Worm (Caenorhabditis elegans) whole organism, L1 larva: Measurements from ENCODE around the gene Y75B8A.28.

Source experiments
- C04F5.9 ChIP-seq: sonication (generic microtip); optimal IDR thresholded peaks from 2 replicates; lab custom pipeline; 2016; ENCODE audit warnings: missing genetic modification characterization, missing compliant biosample characterization
- C16A3.4 ChIP-seq: fragments of 150-350 bp; optimal IDR thresholded peaks from 2 replicates; lab custom pipeline; 2014; ENCODE audit warnings: missing biosample characterization, missing genetic modification characterization
- F16B12.6 ChIP-seq: fragments of 150-350 bp; optimal IDR thresholded peaks from 2 replicates; lab custom pipeline; 2014; ENCODE audit warnings: missing biosample characterization, missing genetic modification characterization
- aha-1 ChIP-seq: fragments of 150-350 bp; optimal IDR thresholded peaks from 2 replicates; lab custom pipeline; 2014; ENCODE audit warnings: missing biosample characterization, missing genetic modification characterization
- alr-1 ChIP-seq: fragments of 200-800 bp; sonication (Bioruptor generic); optimal IDR thresholded peaks from 2 replicates; lab custom pipeline; 2018; ENCODE audit warnings: borderline replicate concordance, mild to moderate bottlenecking, missing genetic modification characterization, missing compliant biosample characterization
- ceh-8 ChIP-seq: fragments of 200-800 bp; sonication (Bioruptor generic); optimal IDR thresholded peaks from 2 replicates; lab custom pipeline; 2018; ENCODE audit warnings: mild to moderate bottlenecking, missing genetic modification characterization, moderate library complexity, missing compliant biosample characterization
- ceh-82 ChIP-seq, 3 experiments: fragments of 150-350 bp in 1 of 3; sonication (generic microtip) in 2 of 3; optimal IDR thresholded peaks; 2 replicates each; lab custom pipeline; 2014 to 2017; ENCODE audit warnings: missing biosample characterization in 3 of 3, missing genetic modification characterization in 3 of 3
- ceh-88 ChIP-seq: fragments of 200-800 bp; sonication (Bioruptor generic); IDR thresholded peaks from 2 replicates; pipeline ENCODE4 v1.3.6; 2022; ENCODE audit warnings: missing genetic modification characterization, missing compliant biosample characterization
- ceh-90 ChIP-seq: sonication (generic microtip); optimal IDR thresholded peaks from 2 replicates; lab custom pipeline; 2016; ENCODE audit warnings: missing genetic modification characterization, missing compliant biosample characterization
- ces-1 ChIP-seq: fragments of 150-350 bp; optimal IDR thresholded peaks from 2 replicates; lab custom pipeline; 2014; ENCODE audit warnings: missing biosample characterization, missing genetic modification reagents, missing genetic modification characterization
- dpl-1 ChIP-seq, 3 experiments: fragments of 150-350 bp in 2 of 3; sonication (generic microtip) in 1 of 3; optimal IDR thresholded peaks; 2 replicates each; lab custom pipeline; 2014 to 2017; ENCODE audit warnings: missing biosample characterization in 3 of 3, missing genetic modification characterization in 3 of 3, missing genetic modification reagents in 3 of 3
- dsc-1 ChIP-seq: sonication (generic microtip); optimal IDR thresholded peaks from 2 replicates; lab custom pipeline; 2016; ENCODE audit warnings: mild to moderate bottlenecking, missing genetic modification characterization, missing compliant biosample characterization
- egl-13 ChIP-seq: sonication (generic microtip); optimal IDR thresholded peaks from 2 replicates; lab custom pipeline; 2016; ENCODE audit warnings: missing genotype, missing genetic modification reagents, missing genetic modification characterization, missing compliant biosample characterization
- egl-27 ChIP-seq, 2 experiments: fragments of 150-350 bp in 1 of 2; sonication (generic microtip); optimal IDR thresholded peaks; 3 replicates each; lab custom pipeline; 2017 to 2018; ENCODE audit warnings: missing biosample characterization in 2 of 2, missing genetic modification characterization in 2 of 2, missing genetic modification reagents in 2 of 2
- elt-2 ChIP-seq: sonication (generic microtip); optimal IDR thresholded peaks from 2 replicates; lab custom pipeline; 2016; ENCODE audit warnings: missing genetic modification characterization, mild to moderate bottlenecking, inconsistent platforms, missing compliant biosample characterization, missing genetic modification reagents
- elt-3 ChIP-seq, 6 experiments: fragments of 150-350 bp in 1 of 6; sonication (generic microtip); optimal IDR thresholded peaks; 2 replicates each; lab custom pipeline; 2017 to 2018; ENCODE audit warnings: missing biosample characterization in 6 of 6, missing genetic modification characterization in 6 of 6, inconsistent platforms in 1 of 6
- ets-5 ChIP-seq: fragments of 200-800 bp; sonication (Bioruptor generic); IDR thresholded peaks from 2 replicates; pipeline ENCODE4 v1.3.6; 2022; ENCODE audit warnings: missing genetic modification characterization, missing compliant biosample characterization
- fkh-4 ChIP-seq: sonication (generic microtip); optimal IDR thresholded peaks from 2 replicates; lab custom pipeline; 2016; ENCODE audit warnings: missing compliant biosample characterization, missing genetic modification characterization, borderline replicate concordance
- hlh-17 ChIP-seq: fragments of 200-800 bp; sonication (Bioruptor generic); optimal IDR thresholded peaks from 2 replicates; lab custom pipeline; 2018; ENCODE audit warnings: missing genetic modification characterization, mild to moderate bottlenecking, missing compliant biosample characterization, moderate library complexity, borderline replicate concordance
- hpl-2 ChIP-seq: fragments of 150-350 bp; optimal IDR thresholded peaks from 2 replicates; lab custom pipeline; 2014; ENCODE audit warnings: missing biosample characterization, missing genetic modification reagents, missing genetic modification characterization
- irx-1 ChIP-seq: sonication (generic microtip); optimal IDR thresholded peaks from 2 replicates; lab custom pipeline; 2016; ENCODE audit warnings: missing genetic modification characterization, missing compliant biosample characterization
- jun-1 ChIP-seq: fragments of 150-350 bp; optimal IDR thresholded peaks from 2 replicates; lab custom pipeline; 2014; ENCODE audit warnings: missing biosample characterization, missing genetic modification reagents, missing genetic modification characterization
- lin-13 ChIP-seq: fragments of 150-350 bp; optimal IDR thresholded peaks from 2 replicates; lab custom pipeline; 2014; ENCODE audit warnings: missing biosample characterization, missing genetic modification reagents, missing genetic modification characterization
- lin-15B ChIP-seq: fragments of 150-350 bp; sonication (generic microtip); optimal IDR thresholded peaks from 3 replicates; lab custom pipeline; 2014; ENCODE audit warnings: missing biosample characterization, missing genetic modification characterization
- lin-35 ChIP-seq, 2 experiments: fragments of 150-350 bp; optimal IDR thresholded peaks; 2 replicates each; lab custom pipeline; 2014; ENCODE audit warnings: missing biosample characterization in 2 of 2, missing genetic modification characterization in 2 of 2, missing genetic modification reagents in 2 of 2
- lin-39 ChIP-seq: fragments of 150-350 bp; optimal IDR thresholded peaks from 2 replicates; lab custom pipeline; 2014; ENCODE audit warnings: missing biosample characterization, missing genetic modification reagents, missing genetic modification characterization
- lsy-2 ChIP-seq, 2 experiments: fragments of 150-350 bp; optimal IDR thresholded peaks; 2 replicates each; lab custom pipeline; 2014; ENCODE audit warnings: missing biosample characterization in 2 of 2, missing genetic modification characterization in 2 of 2
- mab-9 ChIP-seq: fragments of 200-800 bp; sonication (Bioruptor generic); IDR thresholded peaks from 2 replicates; pipeline ENCODE4 v1.3.6; 2022; ENCODE audit warnings: missing genetic modification reagents, missing genetic modification characterization, missing compliant biosample characterization
- mdl-1 ChIP-seq, 2 experiments: fragments of 150-350 bp; optimal IDR thresholded peaks; 2 replicates each; lab custom pipeline; 2014 to 2017; ENCODE audit warnings: missing biosample characterization in 2 of 2, missing genetic modification characterization in 2 of 2, inconsistent platforms in 1 of 2
- mef-2 ChIP-seq: fragments of 150-350 bp; optimal IDR thresholded peaks from 2 replicates; lab custom pipeline; 2014; ENCODE audit warnings: missing biosample characterization, missing genetic modification characterization
- mep-1 ChIP-seq: fragments of 150-350 bp; optimal IDR thresholded peaks from 2 replicates; lab custom pipeline; 2014; ENCODE audit warnings: missing biosample characterization, missing genetic modification characterization
- nhr-11 ChIP-seq: fragments of 150-350 bp; optimal IDR thresholded peaks from 2 replicates; lab custom pipeline; 2014; ENCODE audit warnings: missing biosample characterization, missing genetic modification characterization
- nhr-20 ChIP-seq: sonication (generic microtip); optimal IDR thresholded peaks from 2 replicates; lab custom pipeline; 2016; ENCODE audit warnings: mild to moderate bottlenecking, missing genetic modification characterization, missing compliant biosample characterization
- nhr-47 ChIP-seq: sonication (generic microtip); optimal IDR thresholded peaks from 2 replicates; lab custom pipeline; 2016; ENCODE audit warnings: mild to moderate bottlenecking, missing genetic modification characterization, moderate library complexity, missing compliant biosample characterization
- nhr-71 ChIP-seq: sonication (generic microtip); optimal IDR thresholded peaks from 2 replicates; lab custom pipeline; 2016; ENCODE audit warnings: mild to moderate bottlenecking, missing genetic modification characterization, moderate library complexity, missing compliant biosample characterization
- nhr-77 ChIP-seq: fragments of 150-350 bp; optimal IDR thresholded peaks from 2 replicates; lab custom pipeline; 2014; ENCODE audit warnings: missing biosample characterization, missing genetic modification characterization
- nhr-84 ChIP-seq: sonication (generic microtip); optimal IDR thresholded peaks from 2 replicates; lab custom pipeline; 2017; ENCODE audit warnings: missing biosample characterization, missing genetic modification characterization
- nhr-85 ChIP-seq: sonication (generic microtip); peaks from one replicate; lab custom pipeline; 2016; ENCODE audit warnings: missing genetic modification characterization, inconsistent platforms, missing compliant biosample characterization
- nhr-90 ChIP-seq: sonication (generic microtip); optimal IDR thresholded peaks from 2 replicates; lab custom pipeline; 2016; ENCODE audit warnings: mild to moderate bottlenecking, missing genetic modification characterization, missing compliant biosample characterization; ENCODE audit not compliant: poor library complexity
- pag-3 ChIP-seq: sonication (generic microtip); optimal IDR thresholded peaks from 2 replicates; lab custom pipeline; 2017; ENCODE audit warnings: missing genetic modification characterization, mild to moderate bottlenecking, missing compliant biosample characterization, antibody characterized with exemption, borderline replicate concordance; ENCODE audit not compliant: insufficient read depth
- pax-3 ChIP-seq: fragments of 200-800 bp; sonication (Bioruptor generic); optimal IDR thresholded peaks from 2 replicates; lab custom pipeline; 2018; ENCODE audit warnings: mild to moderate bottlenecking, missing genetic modification characterization, moderate library complexity, missing compliant biosample characterization
- rnt-1 ChIP-seq: sonication (generic microtip); optimal IDR thresholded peaks from 2 replicates; lab custom pipeline; 2016; ENCODE audit warnings: mild to moderate bottlenecking, missing genetic modification characterization, moderate library complexity, missing compliant biosample characterization
- skn-1 ChIP-seq: fragments of 150-350 bp; optimal IDR thresholded peaks from 2 replicates; lab custom pipeline; 2014; ENCODE audit warnings: missing biosample characterization, missing genetic modification characterization
- snu-23 ChIP-seq: sonication (generic microtip); optimal IDR thresholded peaks from 2 replicates; lab custom pipeline; 2016; ENCODE audit warnings: missing genetic modification characterization, missing compliant biosample characterization
- sox-4 ChIP-seq: sonication (generic microtip); optimal IDR thresholded peaks from 2 replicates; lab custom pipeline; 2016; ENCODE audit warnings: missing genetic modification characterization, missing compliant biosample characterization
- sup-37 ChIP-seq: fragments of 200-800 bp; sonication (Bioruptor generic); optimal IDR thresholded peaks from 2 replicates; lab custom pipeline; 2018; ENCODE audit warnings: mild to moderate bottlenecking, missing genetic modification characterization, missing compliant biosample characterization
- tlp-1 ChIP-seq: fragments of 150-350 bp; optimal IDR thresholded peaks from 2 replicates; lab custom pipeline; 2014; ENCODE audit warnings: missing biosample characterization, missing genetic modification characterization
- unc-130 ChIP-seq: fragments of 150-350 bp; optimal IDR thresholded peaks from 2 replicates; lab custom pipeline; 2017; ENCODE audit warnings: missing biosample characterization, missing genetic modification characterization, inconsistent platforms
- unc-62 ChIP-seq: fragments of 150-350 bp; optimal IDR thresholded peaks from 2 replicates; lab custom pipeline; 2014; ENCODE audit warnings: missing biosample characterization, missing genetic modification reagents, missing genetic modification characterization
- unc-98 ChIP-seq: fragments of 200-800 bp; sonication (Bioruptor generic); IDR thresholded peaks from 2 replicates; pipeline ENCODE4 v1.3.6; 2022; ENCODE audit warnings: missing genetic modification characterization, missing compliant biosample characterization
- ztf-11 ChIP-seq, 2 experiments: sonication (generic microtip); optimal IDR thresholded peaks; 2 replicates each; lab custom pipeline; 2016 to 2017; ENCODE audit warnings: missing genetic modification characterization in 2 of 2, missing biosample characterization in 1 of 2, missing compliant biosample characterization in 1 of 2

The Y75B8A.28 gene

DNA sequence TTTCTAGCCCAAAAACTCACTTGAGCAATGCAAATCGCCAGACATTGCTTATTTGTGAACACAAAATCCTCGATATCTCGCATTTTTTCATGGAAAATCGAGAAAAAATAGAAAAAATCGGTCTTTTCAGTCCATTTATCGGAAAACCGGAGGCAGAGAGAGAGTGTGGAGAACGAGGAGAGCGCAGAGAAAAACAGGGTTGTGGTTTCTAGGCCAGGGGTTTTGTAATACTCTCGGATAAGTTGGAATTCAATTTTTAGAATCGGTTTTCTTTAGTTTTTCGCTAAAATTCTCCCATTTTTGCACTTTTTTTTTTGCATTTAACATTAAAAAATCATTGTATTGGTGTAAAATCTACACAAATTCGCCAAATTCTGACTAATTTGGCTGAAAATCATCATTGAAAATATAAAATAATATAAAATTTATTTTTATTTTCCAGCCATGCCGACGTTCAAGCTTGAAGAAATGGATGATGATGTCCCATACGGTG lies 45.2 kb upstream of the Y75B8A.28 start, which contains the start of the genes Y75B8A.24 and Y75B8A.25:
Gene Y75B8A.24 (minus strand): TSS at position 155 of the 493 bp plus-strand sequence.
Gene Y75B8A.25 (plus strand): TSS at position 443 of the 493 bp plus-strand sequence.
- peak; percentile 21 for TF ChIP-seq C16A3.4 (tag; lab: Kevin White, UChicago)
- TF ChIP-seq irx-1 (tag; lab: Kevin White, UChicago): peak; percentile 96
- TF ChIP-seq mef-2 (tag; lab: Kevin White, UChicago): no peak
- peak; percentile 99 for TF ChIP-seq rnt-1 (tag; lab: Kevin White, UChicago)
- TF ChIP-seq unc-130 (tag; lab: Kevin White, UChicago): no peak
- no peak for TF ChIP-seq alr-1 (tag; lab: Kevin White, UChicago)
- peak; percentile 38; the same call in 1 of the 2 replicates for TF ChIP-seq ceh-88 (GFP tag; lab: Robert Waterston, UW)
- TF ChIP-seq egl-13 (tag; lab: Kevin White, UChicago): peak; percentile 93
- peak; percentile 95 for TF ChIP-seq nhr-85 (tag; lab: Kevin White, UChicago)
- TF ChIP-seq tlp-1 (tag; lab: Kevin White, UChicago): no peak
- TF ChIP-seq nhr-71 (tag; lab: Kevin White, UChicago): peak; percentile 92
- peak; percentile 64 for TF ChIP-seq skn-1 (tag; lab: Kevin White, UChicago)
- peak; percentile 78 for TF ChIP-seq lin-39 (tag; lab: Kevin White, UChicago)
- no peak for TF ChIP-seq egl-27 (tag; optimal IDR thresholded peaks at IDR 0.05; lab: Kevin White, UChicago)
- no peak for TF ChIP-seq hpl-2
- TF ChIP-seq dpl-1 (GFP tag; optimal IDR thresholded peaks at IDR 0.05; lab: Kevin White, UChicago): peak; percentile 76 to 84 (median 83)
- TF ChIP-seq lin-35 (GFP tag; optimal IDR thresholded peaks at IDR 0.05; lab: Kevin White, UChicago): peak; percentile 83 to 84
- TF ChIP-seq F16B12.6: peak; percentile 51
- TF ChIP-seq aha-1 (tag; lab: Kevin White, UChicago): peak; percentile 1
- TF ChIP-seq dsc-1 (tag; lab: Kevin White, UChicago): peak; percentile 92
- TF ChIP-seq mep-1 (tag; lab: Kevin White, UChicago): peak; percentile 87
- TF ChIP-seq elt-2: peak; percentile 69
- TF ChIP-seq fkh-4 (tag; lab: Kevin White, UChicago): peak; percentile 97
- peak; percentile 92 for TF ChIP-seq sox-4 (tag; lab: Kevin White, UChicago)
- TF ChIP-seq nhr-90 (tag; lab: Kevin White, UChicago): peak; percentile 95
- TF ChIP-seq ztf-11 (tag; optimal IDR thresholded peaks at IDR 0.05; lab: Kevin White, UChicago): peak in 1 of 2 experiments; percentile 95
- peak in 1 of 6 experiments; percentile 55 for TF ChIP-seq elt-3 (tag; optimal IDR thresholded peaks at IDR 0.05; lab: Kevin White, UChicago)
- no peak for TF ChIP-seq nhr-84 (tag; lab: Kevin White, UChicago)
- TF ChIP-seq ceh-82 (tag; optimal IDR thresholded peaks at IDR 0.05; lab: Kevin White, UChicago): peak; percentile 54 to 73 (median 72)
- peak; percentile 75 for TF ChIP-seq lin-15B (tag; lab: Kevin White, UChicago)
- peak; percentile 48 for TF ChIP-seq nhr-11 (tag; lab: Kevin White, UChicago)
- peak; percentile 85 for TF ChIP-seq pax-3
- TF ChIP-seq ceh-90: peak; percentile 95
- TF ChIP-seq mab-9 (GFP tag; lab: Robert Waterston, UW): peak; percentile 86
- TF ChIP-seq nhr-47 (tag; lab: Kevin White, UChicago): peak; percentile 95
- peak; percentile 66 for TF ChIP-seq jun-1 (tag; lab: Kevin White, UChicago)
- peak; percentile 79 to 88 for TF ChIP-seq lsy-2 (tag; optimal IDR thresholded peaks at IDR 0.05; lab: Kevin White, UChicago)
- TF ChIP-seq nhr-20 (tag; lab: Kevin White, UChicago): peak; percentile 84
- peak; percentile 46 for TF ChIP-seq lin-13 (GFP tag; lab: Kevin White, UChicago)
- TF ChIP-seq hlh-17 (GFP tag; lab: Kevin White, UChicago): no peak
- TF ChIP-seq unc-62: peak; percentile 14
- peak; percentile 81 for TF ChIP-seq unc-98
- TF ChIP-seq ces-1: no peak
- peak; percentile 89 for TF ChIP-seq snu-23 (GFP tag; lab: Kevin White, UChicago)
- TF ChIP-seq ceh-8 (GFP tag; lab: Kevin White, UChicago): peak; percentile 43
- peak; percentile 75 for TF ChIP-seq sup-37 (GFP tag; lab: Kevin White, UChicago)
- TF ChIP-seq ets-5 (GFP tag; lab: Robert Waterston, UW): no peak
- TF ChIP-seq mdl-1 (tag; optimal IDR thresholded peaks at IDR 0.05; lab: Kevin White, UChicago): peak in 1 of 2 experiments; percentile 34
- TF ChIP-seq pag-3 (tag; lab: Kevin White, UChicago): no peak
- TF ChIP-seq C04F5.9 (tag; lab: Kevin White, UChicago): peak; percentile 89
- TF ChIP-seq nhr-77: peak; percentile 27
